Fruit fly (Drosophila melanogaster): ENCODE measurements around the gene Idh.

Idh gene

DNA sequence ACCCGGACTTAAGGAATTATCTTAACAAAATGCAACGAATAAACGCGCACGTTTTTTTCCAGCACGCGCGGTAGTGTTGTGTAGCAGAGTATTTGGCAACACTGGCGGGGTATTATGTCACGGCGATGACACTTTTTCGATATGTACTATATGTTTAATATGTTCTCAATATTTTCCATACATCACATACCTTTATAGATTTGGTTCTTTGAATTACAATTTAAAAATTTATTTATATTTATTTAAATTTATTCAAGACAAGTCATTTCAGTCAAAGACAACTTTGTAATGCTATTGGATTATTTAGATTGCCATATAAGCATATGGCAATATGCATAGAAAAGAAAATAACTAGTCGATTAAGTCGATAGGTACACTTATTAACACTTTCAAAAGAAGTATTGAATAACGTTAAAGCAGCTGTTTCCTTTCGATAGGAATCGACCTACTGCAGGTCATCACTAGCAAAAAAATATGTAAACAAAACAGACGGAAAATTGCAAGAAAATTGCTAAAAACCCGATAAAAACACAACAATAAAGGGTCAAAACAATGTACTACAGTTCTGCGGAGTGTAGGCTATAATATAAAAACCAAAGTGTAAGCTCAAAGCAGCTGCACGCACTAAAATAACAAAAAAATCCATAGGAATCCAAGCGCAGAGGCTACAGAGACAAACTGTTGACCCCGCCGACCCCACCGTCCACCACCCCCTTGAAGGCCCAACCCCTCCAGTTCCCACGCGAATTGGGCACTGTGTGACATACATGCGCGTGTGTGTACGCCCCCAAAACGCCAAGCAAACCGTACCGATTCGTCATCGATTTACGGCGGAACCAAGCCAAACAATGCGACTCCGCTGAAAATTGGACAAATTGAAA is 14.4 kb downstream of the Idh start, which contains the start of the genes CG7182 and GAPcenA (continued):
- TF ChIP-seq Rfx (GFP tag; IDR thresholded peaks at IDR 0.05) (peak; percentile 64), NC2α (GFP tag; optimal IDR thresholded peaks at IDR 0.05) (no peak), CG8359 (GFP tag; optimal IDR thresholded peaks at IDR 0.05; ENCODE audit: borderline replicate concordance) (no peak), Dref (GFP tag; IDR thresholded peaks at IDR 0.05) (peak; percentile 67), CG9609 (GFP tag; optimal IDR thresholded peaks at IDR 0.05) (peak; percentile 16), az2 (GFP tag; optimal IDR thresholded peaks at IDR 0.05) (peak; percentile 51), ranshi (GFP tag; IDR thresholded peaks at IDR 0.05) (peak; percentile 36; the same call in 1 of the 2 replicates), CG11456 (GFP tag; IDR thresholded peaks at IDR 0.05) (no peak), da (GFP tag; optimal IDR thresholded peaks at IDR 0.05) (no peak), HLH4C (GFP tag; IDR thresholded peaks at IDR 0.05; ENCODE audit: partially characterized antibody) (peak; percentile 59; the same call in 2 of the 3 replicates), Fer2 (tag; optimal IDR thresholded peaks at IDR 0.05) (peak; percentile 62), ara (GFP tag; IDR thresholded peaks at IDR 0.05) (no peak), CG13775 (GFP tag; optimal IDR thresholded peaks at IDR 0.05) (peak; percentile 79), pan (optimal IDR thresholded peaks at IDR 0.05) (no peak), pan (GFP tag; optimal IDR thresholded peaks at IDR 0.05 in 1 of 2, IDR thresholded peaks at IDR 0.05 in 1 of 2) (peak in 1 of 2 experiments; percentile 45), CG11695 (GFP tag; IDR thresholded peaks at IDR 0.05) (no peak), CG31224 (GFP tag; IDR thresholded peaks at IDR 0.05) (peak; percentile 34; the same call in 1 of the 2 replicates), Hsf (GFP tag; optimal IDR thresholded peaks at IDR 0.05) (peak; percentile 36), CG18619 (GFP tag; optimal IDR thresholded peaks at IDR 0.05) (peak; percentile 63), yki (optimal IDR thresholded peaks at IDR 0.05) (no peak), CG17385 (GFP tag; optimal IDR thresholded peaks at IDR 0.05) (peak; percentile 63), z (GFP tag; IDR thresholded peaks at IDR 0.05) (no peak), Atf6 (GFP tag; IDR thresholded peaks at IDR 0.05) (no peak), CG4360 (GFP tag; IDR thresholded peaks at IDR 0.05) (no peak), Hmx (GFP tag; optimal IDR thresholded peaks at IDR 0.05) (no peak), luna (GFP tag; optimal IDR thresholded peaks at IDR 0.05) (peak; percentile 15), CG6791 (GFP tag; IDR thresholded peaks at IDR 0.05; ENCODE audit: partially characterized antibody) (peak; percentile 58; the same call in 1 of the 3 replicates), corto (GFP tag; optimal IDR thresholded peaks at IDR 0.05) (no peak), wdn (GFP tag; IDR thresholded peaks at IDR 0.05) (no peak), repo (GFP tag; optimal IDR thresholded peaks at IDR 0.05) (no peak), CG34224 (GFP tag; IDR thresholded peaks at IDR 0.05; ENCODE audit: partially characterized antibody) (peak; percentile 43; the same call in 1 of the 3 replicates), CG1647 (GFP tag; optimal IDR thresholded peaks at IDR 0.05) (no peak), NK7.1 (GFP tag; optimal IDR thresholded peaks at IDR 0.05) (peak; percentile 3), psq (GFP tag; optimal IDR thresholded peaks at IDR 0.05) (peak; percentile 17), CG17568 (GFP tag; optimal IDR thresholded peaks at IDR 0.05) (no peak), fru (optimal IDR thresholded peaks at IDR 0.05) (no peak), Six4 (GFP tag; optimal IDR thresholded peaks at IDR 0.05) (peak; percentile 39), schlank (tag; optimal IDR thresholded peaks at IDR 0.05) (peak; percentile 35), Spps (tag; optimal IDR thresholded peaks at IDR 0.05) (peak; percentile 29), CG5953 (GFP tag; IDR thresholded peaks at IDR 0.05) (no peak), mirr (GFP tag; optimal IDR thresholded peaks at IDR 0.05) (peak; percentile 36), lab (GFP tag; optimal IDR thresholded peaks at IDR 0.05) (peak; percentile 83), CG7987 (GFP tag; optimal IDR thresholded peaks at IDR 0.05) (no peak), CG7556 (GFP tag; optimal IDR thresholded peaks at IDR 0.05) (peak; percentile 76), gsb-n (tag; optimal IDR thresholded peaks at IDR 0.05) (peak; percentile 66), CG7357 (GFP tag; IDR thresholded peaks at IDR 0.05) (no peak), en (GFP tag; optimal IDR thresholded peaks at IDR 0.05) (no peak), pho (GFP tag; optimal IDR thresholded peaks at IDR 0.05) (peak; percentile 39), CG4282 (GFP tag; optimal IDR thresholded peaks at IDR 0.05) (peak; percentile 3), CG6254 (GFP tag; optimal IDR thresholded peaks at IDR 0.05) (no peak)

All from whole organism, embryonic.